Fruit fly (Drosophila melanogaster) S2 (cell line): ENCODE measurements around the gene CG34043.

Experiments
- CG8478 ChIP-seq: fragments of >200 bp; optimal IDR thresholded peaks from 2 replicates; lab custom pipeline; 2018
- CTCF ChIP-seq, 2 experiments: fragments of >200 bp; optimal IDR thresholded peaks; 2 replicates each; lab custom pipeline; 2018

DNA sequence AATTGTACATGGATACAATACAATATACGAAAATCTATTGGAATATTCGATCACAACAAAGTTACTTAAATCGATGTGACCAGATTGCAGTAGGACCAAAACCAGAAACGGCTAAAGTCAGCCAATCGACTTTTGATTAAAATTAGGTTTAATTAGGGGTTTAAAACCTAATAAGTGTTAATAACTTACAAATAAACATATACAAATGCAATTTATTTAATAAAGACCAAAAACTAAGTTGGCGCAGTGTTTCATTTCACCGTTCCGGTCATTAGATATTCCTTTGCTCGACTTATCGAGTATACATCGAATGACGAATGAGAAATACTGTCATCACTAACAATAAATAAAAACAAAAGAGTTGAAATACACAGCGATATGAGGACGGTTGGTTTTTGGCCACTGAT lies 30.2 kb downstream of the CG34043 start, which contains the start of the genes bsk and CG31717:
- no peak for TF ChIP-seq CG8478 (lab: Kevin White, UChicago)
- no peak for TF ChIP-seq CTCF (optimal IDR thresholded peaks at IDR 0.05; lab: Kevin White, UChicago)
